Worm (Caenorhabditis elegans) whole organism, L4 larva: ENCODE data around the gene fox-1.

ENCODE experiments used
- arid-1 ChIP-seq: fragments of 200-800 bp; sonication (Bioruptor generic); conservative IDR thresholded peaks from 2 replicates; pipeline ENCODE4 v1.3.6; 2022; ENCODE audit warnings: missing genetic modification reagents, missing genetic modification characterization, missing compliant biosample characterization
- ceh-28 ChIP-seq: fragments of 150-350 bp; optimal IDR thresholded peaks from 2 replicates; lab custom pipeline; 2014; ENCODE audit warnings: missing biosample characterization, missing genetic modification reagents, missing genetic modification characterization
- daf-12 ChIP-seq: fragments of 150-350 bp; optimal IDR thresholded peaks from 2 replicates; lab custom pipeline; 2014; ENCODE audit warnings: missing biosample characterization, missing genetic modification reagents, missing genetic modification characterization
- lsy-2 ChIP-seq, 2 experiments: fragments of 150-350 bp in 1 of 2; sonication (generic microtip) in 1 of 2; optimal IDR thresholded peaks; 2 replicates each; lab custom pipeline; 2014 to 2017; ENCODE audit warnings: missing biosample characterization in 2 of 2, missing genetic modification characterization in 2 of 2
- unc-130 ChIP-seq: sonication (generic microtip); optimal IDR thresholded peaks from 2 replicates; lab custom pipeline; 2016; ENCODE audit warnings: missing genetic modification reagents, missing genetic modification characterization, missing compliant biosample characterization
- zag-1 ChIP-seq: fragments of 150-350 bp; optimal IDR thresholded peaks from 2 replicates; lab custom pipeline; 2014; ENCODE audit warnings: missing biosample characterization, missing genetic modification characterization

DNA sequence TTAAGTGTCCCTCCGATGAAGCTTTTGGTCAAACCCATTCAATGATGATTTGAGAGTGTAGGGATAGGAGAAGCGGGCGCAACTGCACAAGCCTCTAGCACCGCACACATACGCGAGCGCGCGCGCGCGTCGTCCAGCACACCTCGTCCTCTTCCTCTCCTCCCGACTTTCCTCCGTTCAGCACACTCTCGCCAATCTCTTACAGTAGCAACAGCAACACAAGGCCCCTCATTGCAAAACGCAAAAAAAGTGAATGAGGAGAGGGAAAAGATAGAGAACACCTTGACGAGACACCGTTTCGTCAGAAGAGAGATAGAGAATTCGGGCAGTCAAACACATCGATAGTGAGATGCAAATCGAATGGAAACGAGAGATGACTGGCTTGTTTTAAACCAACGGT is 27.2 kb downstream of the fox-1 start:
- TF ChIP-seq zag-1 (tag; lab: Kevin White, UChicago): no peak
- TF ChIP-seq unc-130 (GFP tag; lab: Kevin White, UChicago): no peak
- no peak for TF ChIP-seq daf-12 (tag; lab: Kevin White, UChicago)
- no peak for TF ChIP-seq ceh-28 (tag; lab: Kevin White, UChicago)
- TF ChIP-seq arid-1: 0 out of 2 replicates have a peak, but pooled peaks have one; percentile 50
- peak in 1 of 2 experiments; percentile 59 for TF ChIP-seq lsy-2 (tag; optimal IDR thresholded peaks at IDR 0.05; lab: Kevin White, UChicago)
